Fruit fly (Drosophila melanogaster) Kc167 (cell line): ENCODE measurements around the gene CG9231.

Experiments
- psq ChIP-seq: fragments of >200 bp; optimal IDR thresholded peaks from 2 replicates; lab custom pipeline; 2017; ENCODE audit warnings: missing external identifiers
- ttk ChIP-seq: sonication (Bioruptor generic); optimal IDR thresholded peaks from 2 replicates; lab custom pipeline; 2017; ENCODE audit warnings: missing external identifiers

dm6 chr3L:19552136-19552773 lies 33.5 kb downstream of the CG9231 start, which contains the start of the genes Ltn1 and CG9300:
- TF ChIP-seq psq (lab: Kevin White, UChicago) (no peak), ttk (lab: Kevin White, UChicago) (no peak)
